Fruit fly (Drosophila melanogaster) whole organism, prepupa: Measurements from ENCODE around the gene fan.

ENCODE experiments used
- Blimp-1 ChIP-seq: fragments of 200-800 bp; sonication (Bioruptor generic); optimal IDR thresholded peaks from 3 replicates; lab custom pipeline; 2017; ENCODE audit warnings: missing biosample characterization, missing genetic modification characterization, mild to moderate bottlenecking, moderate library complexity, missing genetic modification reagents
- CG10631 ChIP-seq: fragments of 200-800 bp; sonication (Bioruptor generic); optimal IDR thresholded peaks from 2 replicates; lab custom pipeline; 2016; ENCODE audit warnings: missing biosample characterization, missing genetic modification characterization
- CG10669 ChIP-seq: fragments of 200-800 bp; sonication (Bioruptor generic); optimal IDR thresholded peaks from 3 replicates; lab custom pipeline; 2018; ENCODE audit warnings: missing biosample characterization, mild to moderate bottlenecking, missing genetic modification characterization, moderate library complexity
- CG11762 ChIP-seq: fragments of 200-800 bp; sonication (Bioruptor generic); optimal IDR thresholded peaks from 3 replicates; lab custom pipeline; 2016; ENCODE audit warnings: missing biosample characterization, missing genetic modification characterization; ENCODE audit not compliant: insufficient read depth
- CG11902 ChIP-seq: fragments of 200-800 bp; sonication (Bioruptor generic); optimal IDR thresholded peaks from 3 replicates; lab custom pipeline; 2016; ENCODE audit warnings: missing biosample characterization, missing genetic modification characterization
- CG15336 ChIP-seq: fragments of 200-800 bp; sonication (Bioruptor generic); IDR thresholded peaks from 2 replicates; pipeline ENCODE4 v1.3.6; 2022; ENCODE audit warnings: missing biosample characterization, missing genetic modification characterization
- CG1621 ChIP-seq: fragments of 200-800 bp; sonication (Bioruptor generic); optimal IDR thresholded peaks from 3 replicates; lab custom pipeline; 2018; ENCODE audit warnings: missing biosample characterization, mild to moderate bottlenecking, missing genetic modification characterization
- CG16779 ChIP-seq: fragments of 200-800 bp; sonication (Bioruptor generic); optimal IDR thresholded peaks from 3 replicates; lab custom pipeline; 2017; ENCODE audit warnings: missing biosample characterization, mild to moderate bottlenecking, missing genetic modification characterization
- CG31627 ChIP-seq: fragments of 200-800 bp; sonication (Bioruptor generic); optimal IDR thresholded peaks from 3 replicates; lab custom pipeline; 2016; ENCODE audit warnings: missing biosample characterization, missing genetic modification characterization
- CG32006 ChIP-seq: fragments of 200-800 bp; sonication (Bioruptor generic); optimal IDR thresholded peaks from 3 replicates; lab custom pipeline; 2017; ENCODE audit warnings: missing biosample characterization, mild to moderate bottlenecking, missing genetic modification characterization
- CG34406 ChIP-seq: fragments of 200-800 bp; sonication (Bioruptor generic); optimal IDR thresholded peaks from 3 replicates; lab custom pipeline; 2016; ENCODE audit warnings: missing biosample characterization, missing genetic modification characterization
- CG4318 ChIP-seq: fragments of 200-800 bp; sonication (Bioruptor generic); optimal IDR thresholded peaks from 3 replicates; lab custom pipeline; 2017; ENCODE audit warnings: missing biosample characterization, mild to moderate bottlenecking, missing genetic modification characterization
- CG6276 ChIP-seq: fragments of 200-800 bp; sonication (Bioruptor generic); optimal IDR thresholded peaks from 2 replicates; lab custom pipeline; 2017; ENCODE audit warnings: missing biosample characterization, mild to moderate bottlenecking, missing genetic modification characterization
- CG6854 ChIP-seq: fragments of 200-800 bp; sonication (Bioruptor generic); optimal IDR thresholded peaks from 2 replicates; lab custom pipeline; 2017; ENCODE audit warnings: missing biosample characterization, mild to moderate bottlenecking, missing genetic modification characterization
- CG7368 ChIP-seq: fragments of 200-800 bp; sonication (Bioruptor generic); optimal IDR thresholded peaks from 3 replicates; lab custom pipeline; 2016; ENCODE audit warnings: missing biosample characterization, missing genetic modification characterization
- CG8319 ChIP-seq: fragments of 200-800 bp; sonication (Bioruptor generic); optimal IDR thresholded peaks from 3 replicates; lab custom pipeline; 2016; ENCODE audit warnings: missing biosample characterization, missing genetic modification characterization
- CG8632 ChIP-seq: fragments of 200-800 bp; sonication (Bioruptor generic); optimal IDR thresholded peaks from 3 replicates; lab custom pipeline; 2016; ENCODE audit warnings: missing biosample characterization, missing genetic modification characterization
- Eip75B ChIP-seq: fragments of 200-800 bp; sonication (Bioruptor generic); optimal IDR thresholded peaks from 3 replicates; lab custom pipeline; 2016; ENCODE audit warnings: missing biosample characterization, missing genetic modification characterization
- Eip78C ChIP-seq: fragments of 200-800 bp; sonication (Bioruptor generic); peaks from one replicate; lab custom pipeline; 2016; ENCODE audit warnings: missing biosample characterization, missing genetic modification characterization
- Eip93F ChIP-seq: fragments of 200-800 bp; sonication (Bioruptor generic); optimal IDR thresholded peaks from 2 replicates; lab custom pipeline; 2016; ENCODE audit warnings: missing biosample characterization, mild to moderate bottlenecking, missing genetic modification characterization
- Ets21C ChIP-seq: fragments of 200-800 bp; sonication (Bioruptor generic); optimal IDR thresholded peaks from 3 replicates; lab custom pipeline; 2016; ENCODE audit warnings: missing biosample characterization, missing genetic modification characterization
- Ets96B ChIP-seq: fragments of 200-800 bp; optimal IDR thresholded peaks from 2 replicates; lab custom pipeline; 2019; ENCODE audit warnings: missing biosample characterization, mild to moderate bottlenecking, missing genetic modification characterization, moderate library complexity
- Gug ChIP-seq: fragments of 200-800 bp; sonication (Bioruptor generic); IDR thresholded peaks from 2 replicates; pipeline ENCODE4 v1.3.6; 2022; ENCODE audit warnings: missing biosample characterization, missing genetic modification characterization
- Hr38 ChIP-seq: sonication (Bioruptor generic); optimal IDR thresholded peaks from 2 replicates; lab custom pipeline; 2016; ENCODE audit warnings: missing biosample characterization, missing genetic modification characterization
- Hr39 ChIP-seq: fragments of 200-800 bp; sonication (Bioruptor generic); optimal IDR thresholded peaks from 2 replicates; lab custom pipeline; 2016; ENCODE audit warnings: missing biosample characterization, missing genetic modification characterization
- Hr4 ChIP-seq: fragments of 200-800 bp; sonication (Bioruptor generic); optimal IDR thresholded peaks from 3 replicates; lab custom pipeline; 2016; ENCODE audit warnings: missing biosample characterization, missing genetic modification characterization
- Sox102F ChIP-seq: fragments of 200-800 bp; sonication (Bioruptor generic); optimal IDR thresholded peaks from 2 replicates; lab custom pipeline; 2016; ENCODE audit warnings: missing biosample characterization, mild to moderate bottlenecking, missing genetic modification characterization
- acj6 ChIP-seq: fragments of 200-800 bp; sonication (Bioruptor generic); optimal IDR thresholded peaks from 3 replicates; lab custom pipeline; 2016; ENCODE audit warnings: missing biosample characterization, missing genetic modification characterization
- dsx ChIP-seq: fragments of 200-800 bp; optimal IDR thresholded peaks from 3 replicates; lab custom pipeline; 2019; ENCODE audit warnings: missing biosample characterization, mild to moderate bottlenecking, missing genetic modification characterization, moderate library complexity; ENCODE audit not compliant: poor library complexity, severe bottlenecking
- eg ChIP-seq: fragments of 200-800 bp; sonication (Bioruptor generic); IDR thresholded peaks from 3 replicates; pipeline ENCODE4 v1.3.6; 2022; ENCODE audit warnings: missing biosample characterization, missing genetic modification characterization
- esn ChIP-seq: fragments of 200-800 bp; sonication (Bioruptor generic); optimal IDR thresholded peaks from 2 replicates; lab custom pipeline; 2016; ENCODE audit warnings: missing biosample characterization, mild to moderate bottlenecking, missing genetic modification characterization, moderate library complexity
- fkh ChIP-seq: fragments of 200-800 bp; sonication (Bioruptor generic); optimal IDR thresholded peaks from 3 replicates; lab custom pipeline; 2017; ENCODE audit warnings: missing biosample characterization, mild to moderate bottlenecking, missing genetic modification characterization, moderate library complexity
- lz ChIP-seq: fragments of 200-800 bp; sonication (Bioruptor generic); optimal IDR thresholded peaks from 3 replicates; lab custom pipeline; 2016; ENCODE audit warnings: missing biosample characterization, missing genetic modification characterization
- pdm3 ChIP-seq: fragments of 200-800 bp; sonication (Bioruptor generic); optimal IDR thresholded peaks from 3 replicates; lab custom pipeline; 2016; ENCODE audit warnings: missing biosample characterization, missing genetic modification characterization
- salr ChIP-seq, 2 experiments: fragments of 200-800 bp; sonication (Bioruptor generic); optimal IDR thresholded peaks; 3 replicates each; lab custom pipeline; 2016 to 2018; ENCODE audit warnings: missing biosample characterization in 2 of 2, missing genetic modification characterization in 2 of 2, mild to moderate bottlenecking in 1 of 2
- spab ChIP-seq: fragments of 200-800 bp; sonication (Bioruptor generic); optimal IDR thresholded peaks from 2 replicates; lab custom pipeline; 2017; ENCODE audit warnings: missing biosample characterization, mild to moderate bottlenecking, missing genetic modification characterization, missing genetic modification reagents
- ss ChIP-seq, 2 experiments: fragments of 200-800 bp; sonication (Bioruptor generic); optimal IDR thresholded peaks; 2 replicates in 1 of 2; 3 replicates in 1 of 2; lab custom pipeline; 2017 to 2018; ENCODE audit warnings: mild to moderate bottlenecking in 2 of 2, missing biosample characterization in 2 of 2, missing genetic modification characterization in 2 of 2, moderate library complexity in 1 of 2
- svp ChIP-seq: fragments of 200-800 bp; sonication (Bioruptor generic); peaks from one replicate; lab custom pipeline; 2016; ENCODE audit warnings: missing biosample characterization, missing genetic modification characterization
- topi ChIP-seq: fragments of 200-800 bp; sonication (Bioruptor generic); optimal IDR thresholded peaks from 3 replicates; lab custom pipeline; 2016; ENCODE audit warnings: missing biosample characterization, missing genetic modification characterization

fan gene

DNA sequence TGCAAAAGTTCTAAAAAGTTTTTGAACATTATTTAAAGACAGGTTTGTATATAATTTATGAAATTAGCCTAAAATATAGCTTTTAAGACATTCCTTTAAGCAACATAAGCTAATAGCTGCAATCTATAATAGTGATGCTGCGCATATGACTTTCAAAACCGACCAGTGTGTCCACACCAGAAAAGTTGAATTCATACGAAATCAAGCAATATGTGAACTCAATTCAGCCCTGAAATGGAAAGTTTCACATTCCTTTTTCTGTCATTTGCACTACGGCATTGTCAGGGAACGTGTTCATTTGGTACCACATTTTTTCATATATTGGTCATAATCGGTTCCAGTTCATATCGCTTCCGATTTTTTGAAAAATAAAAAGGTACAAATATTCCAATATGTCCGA is at the start of gene fan:
fan (plus strand) TSS at position 247 of the 400 bp plus-strand sequence.
- TF ChIP-seq Ets96B (tag; lab: Kevin White, UChicago) = no peak
- no peak for TF ChIP-seq spab (GFP tag; lab: Kevin White, UChicago)
- TF ChIP-seq CG31627 (GFP tag; lab: Kevin White, UChicago) = no peak
- TF ChIP-seq CG10631 (GFP tag; lab: Kevin White, UChicago) = no peak
- no peak for TF ChIP-seq CG11902 (GFP tag; lab: Kevin White, UChicago)
- TF ChIP-seq pdm3 (GFP tag; lab: Kevin White, UChicago) = no peak

DNA sequence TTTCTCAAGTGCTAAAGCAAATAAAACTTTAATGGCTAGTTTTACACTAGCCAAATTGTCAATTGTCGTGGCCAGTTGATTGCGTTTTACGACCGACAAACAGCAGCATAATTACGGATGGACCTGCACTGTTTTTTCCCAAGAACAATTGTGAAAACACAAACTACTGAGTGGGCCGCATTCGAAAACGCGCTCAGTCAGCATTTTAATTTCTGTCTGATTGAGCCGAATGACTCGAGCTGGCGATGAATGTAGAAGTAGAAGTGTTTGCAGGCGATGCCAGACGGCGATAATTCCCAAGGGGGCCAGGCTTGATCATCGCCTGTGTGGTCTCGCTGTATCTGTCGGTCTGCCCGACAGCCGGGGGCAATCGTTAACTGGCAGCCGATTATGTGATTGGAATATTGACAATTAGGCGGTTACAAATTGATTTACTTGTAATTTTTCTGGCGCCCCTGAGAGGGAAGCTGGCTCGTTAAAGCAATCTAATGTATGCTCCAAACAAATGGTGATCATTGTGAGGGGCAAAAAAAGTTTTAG is 49.2 kb upstream of the fan start:
- TF ChIP-seq CG34406 (GFP tag; lab: Kevin White, UChicago) = no peak
- TF ChIP-seq topi (GFP tag; lab: Kevin White, UChicago) = no peak
- no peak for TF ChIP-seq esn (GFP tag; lab: Kevin White, UChicago)

DNA sequence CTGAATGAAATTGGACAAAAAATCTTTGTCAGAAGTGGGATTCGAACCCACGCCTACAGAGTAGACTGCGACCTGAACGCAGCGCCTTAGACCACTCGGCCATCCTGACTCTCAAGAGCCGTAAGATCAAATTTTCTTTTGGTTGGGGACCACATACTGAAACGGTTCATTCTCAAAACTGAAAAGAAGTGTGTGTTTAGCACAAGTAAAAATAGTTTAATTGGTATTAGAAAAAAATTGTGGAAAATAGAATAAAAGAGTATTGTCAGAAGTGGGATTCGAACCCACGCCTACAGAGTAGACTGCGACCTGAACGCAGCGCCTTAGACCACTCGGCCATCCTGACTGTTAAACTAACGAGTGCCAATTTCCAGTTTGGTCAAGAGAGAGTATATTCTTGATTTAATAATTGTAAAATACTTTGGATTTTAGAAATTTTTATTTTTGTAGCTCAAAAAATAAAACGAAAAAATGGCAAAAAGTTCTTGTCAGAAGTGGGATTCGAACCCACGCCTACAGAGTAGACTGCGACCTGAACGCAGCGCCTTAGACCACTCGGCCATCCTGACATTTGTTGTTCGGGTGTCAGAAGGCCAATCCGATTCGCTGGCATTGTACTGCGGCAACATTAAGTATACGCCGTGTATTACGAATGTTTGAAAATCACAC is 48.6 kb upstream of the fan start:
- peak; percentile 68 for TF ChIP-seq Eip78C
- peak; percentile 33 for TF ChIP-seq Eip93F (GFP tag; lab: Kevin White, UChicago)
- TF ChIP-seq svp (GFP tag; lab: Kevin White, UChicago) = peak; percentile 78
- TF ChIP-seq CG6854 (GFP tag; lab: Kevin White, UChicago) = peak; percentile 60
- peak in 1 of 2 experiments; percentile 22 for TF ChIP-seq ss (GFP tag; optimal IDR thresholded peaks at IDR 0.05; lab: Kevin White, UChicago)
- TF ChIP-seq CG6276 (GFP tag; lab: Kevin White, UChicago) = peak; percentile 37
- TF ChIP-seq CG16779 (tag; lab: Kevin White, UChicago) = peak; percentile 38
- TF ChIP-seq eg (GFP tag; lab: Robert Waterston, UW) = peak; percentile 46; the same call in 1 of the 3 replicates
- peak; percentile 19; the same call in 1 of the 2 replicates for TF ChIP-seq CG15336 (GFP tag; lab: Robert Waterston, UW)

- TF ChIP-seq CG10669 (GFP tag; lab: Kevin White, UChicago) (peak; percentile 9), Eip75B (GFP tag; lab: Kevin White, UChicago) (peak; percentile 70), dsx (peak; percentile 46), CG32006 (peak; percentile 68), Ets96B (tag; lab: Kevin White, UChicago) (peak; percentile 40), CG1621 (tag; lab: Kevin White, UChicago) (no peak), CG16779 (tag; lab: Kevin White, UChicago) (peak; percentile 58), CG6276 (GFP tag; lab: Kevin White, UChicago) (peak; percentile 66), acj6 (GFP tag; lab: Kevin White, UChicago) (peak; percentile 55), fkh (GFP tag; lab: Kevin White, UChicago) (peak; percentile 8), CG4318 (GFP tag; lab: Kevin White, UChicago) (no peak), Sox102F (GFP tag; lab: Kevin White, UChicago) (peak; percentile 68), lz (GFP tag; lab: Kevin White, UChicago) (peak; percentile 57), Hr39 (peak; percentile 34), CG8632 (GFP tag; lab: Kevin White, UChicago) (peak; percentile 47), Hr38 (GFP tag; lab: Kevin White, UChicago) (no peak), CG11762 (GFP tag; lab: Kevin White, UChicago) (peak; percentile 34), Ets21C (GFP tag; lab: Kevin White, UChicago) (no peak), salr (GFP tag; optimal IDR thresholded peaks at IDR 0.05; lab: Kevin White, UChicago) (peak in 1 of 2 experiments; percentile 62), CG34406 (GFP tag; lab: Kevin White, UChicago) (peak; percentile 59), CG10631 (GFP tag; lab: Kevin White, UChicago) (peak; percentile 43), CG8319 (no peak), pdm3 (GFP tag; lab: Kevin White, UChicago) (peak; percentile 63), Eip93F (GFP tag; lab: Kevin White, UChicago) (peak; percentile 48), Hr4 (peak; percentile 61), CG7368 (GFP tag; lab: Kevin White, UChicago) (peak; percentile 26), Gug (GFP tag; lab: Robert Waterston, UW) (no peak), Eip78C (peak; percentile 24), Blimp-1 (GFP tag; lab: Kevin White, UChicago) (peak; percentile 41), esn (GFP tag; lab: Kevin White, UChicago) (peak; percentile 75), ss (GFP tag; optimal IDR thresholded peaks at IDR 0.05; lab: Kevin White, UChicago) (peak; percentile 41 to 46), CG6854 (GFP tag; lab: Kevin White, UChicago) (peak; percentile 28)
These were observed 45.4 kb upstream of the fan start, which contains the start of gene Sarm for dm6 chr3L:8063214-8064156. Sarm (plus strand) TSS chr3L:8063874.
